Worm (Caenorhabditis elegans): ENCODE results near the gene nhr-221.

The nhr-221 gene

DNA sequence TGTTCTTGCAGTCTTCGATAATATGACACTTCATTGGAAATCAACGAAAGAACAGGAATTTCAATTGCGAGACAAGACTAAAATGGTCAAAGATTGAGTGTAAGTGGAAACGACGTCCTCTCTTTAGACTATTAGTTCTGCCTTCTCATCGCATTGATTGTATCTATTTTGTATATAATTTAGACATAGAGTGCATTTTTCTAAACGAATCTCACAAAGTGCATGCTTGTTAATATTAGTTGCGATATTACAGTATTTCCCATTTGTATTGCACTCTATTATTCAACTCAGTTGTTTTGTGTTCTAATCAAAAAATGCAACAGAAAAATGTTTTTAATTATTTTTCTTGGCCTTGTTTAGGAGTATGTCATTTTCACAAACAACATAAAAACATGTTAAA lies 3.1 kb upstream of the nhr-221 start, which contains the start of gene nhr-93:
nhr-93 (minus strand) TSS at position 101 of the 400 bp plus-strand sequence.
- no peak for TF ChIP-seq ama-1 (optimal IDR thresholded peaks at IDR 0.05)

DNA sequence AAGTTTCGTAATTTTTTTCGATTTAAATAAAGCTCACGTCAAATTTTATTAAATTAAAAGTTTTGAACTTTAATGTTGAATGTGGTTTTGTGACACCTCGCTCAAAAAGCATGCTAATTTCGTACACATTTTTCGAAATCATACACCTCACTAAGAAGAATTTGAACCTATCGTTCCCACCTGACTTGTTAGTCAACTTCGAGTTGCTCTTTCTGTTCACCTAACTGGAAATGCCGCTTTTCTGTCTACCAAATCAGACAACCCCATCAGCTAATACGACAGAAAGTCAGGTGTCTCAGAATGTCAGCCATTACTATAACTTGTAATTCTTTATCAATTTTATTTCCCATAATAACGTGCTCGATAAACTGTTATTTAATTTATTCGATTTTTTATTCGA lies 4.8 kb downstream of the nhr-221 start, which contains the start of gene srbc-66:
srbc-66 (plus strand) TSS at position 301 of the 400 bp plus-strand sequence.
- no peak for TF ChIP-seq sea-1 (GFP tag; conservative IDR thresholded peaks at IDR 0.05)
- no peak for TF ChIP-seq hmbx-1 (tag; optimal IDR thresholded peaks at IDR 0.05)
- no peak for TF ChIP-seq tbx-37 (GFP tag; conservative IDR thresholded peaks at IDR 0.05)
- TF ChIP-seq B0310.2 (tag; optimal IDR thresholded peaks at IDR 0.05) = no peak
- TF ChIP-seq ceh-36 (tag; optimal IDR thresholded peaks at IDR 0.05) = no peak
- TF ChIP-seq ets-7 (tag; optimal IDR thresholded peaks at IDR 0.05) = no peak
- TF ChIP-seq tra-4 (tag; optimal IDR thresholded peaks at IDR 0.05) = no peak
- no peak for TF ChIP-seq aly-1 (tag; optimal IDR thresholded peaks at IDR 0.05)

- TF ChIP-seq F13C5.2 (tag; optimal IDR thresholded peaks at IDR 0.05) = no peak
- no peak for TF ChIP-seq aly-1 (tag; optimal IDR thresholded peaks at IDR 0.05)
Measured at ce11 chrV:3526882-3527281, 8.3 kb downstream of the nhr-221 start, which contains the start of gene str-260. str-260 (plus strand) TSS chrV:3527182.

DNA sequence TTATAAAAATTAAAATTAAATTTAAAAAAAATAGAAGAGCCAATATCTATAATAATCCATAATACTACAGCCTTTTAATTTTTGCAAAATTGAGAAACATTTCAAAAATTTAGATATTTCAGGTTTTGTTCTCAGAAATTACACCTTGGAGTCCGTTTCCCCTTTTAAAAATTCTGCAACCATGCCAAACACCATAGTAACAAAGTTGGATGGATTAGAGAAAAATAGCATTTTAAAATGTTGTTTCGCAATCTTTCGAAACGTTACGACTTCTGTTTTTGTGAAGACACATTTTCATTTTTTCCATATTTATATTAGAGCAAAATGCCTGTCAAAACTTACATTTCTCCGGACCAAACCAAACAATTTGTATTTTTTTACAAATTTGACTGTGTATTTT lies 10.2 kb downstream of the nhr-221 start, which contains the start of gene T24A6.7:
T24A6.7 (plus strand) TSS at position 301 of the 400 bp plus-strand sequence.
- no peak for TF ChIP-seq flt-1 (GFP tag; IDR thresholded peaks at IDR 0.05)
- TF ChIP-seq scrt-1 (GFP tag; IDR thresholded peaks at IDR 0.05) = no peak
- no peak for TF ChIP-seq sea-1 (GFP tag; conservative IDR thresholded peaks at IDR 0.05)
- no peak for TF ChIP-seq ets-7 (tag; optimal IDR thresholded peaks at IDR 0.05)
- no peak for TF ChIP-seq ceh-13 (GFP tag; optimal IDR thresholded peaks at IDR 0.05)
- no peak for TF ChIP-seq hnd-1 (tag; optimal IDR thresholded peaks at IDR 0.05)

DNA sequence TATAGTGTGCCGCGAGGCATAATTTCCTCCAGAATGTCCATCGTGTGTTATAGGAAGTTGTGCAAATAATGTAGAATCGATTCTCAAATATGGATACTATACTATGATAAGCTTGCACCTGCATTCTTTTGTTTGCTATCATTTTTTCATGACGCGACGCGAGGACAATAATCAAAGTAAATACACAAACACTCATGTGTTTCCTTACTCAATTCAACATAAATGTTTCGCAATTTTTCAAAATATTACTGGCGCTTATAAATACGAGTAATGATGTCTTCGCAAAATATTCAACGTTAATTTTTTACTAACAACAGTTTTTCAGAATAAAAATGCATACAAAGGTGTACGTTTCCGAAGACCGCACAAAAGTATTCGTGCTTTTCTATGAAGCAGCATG lies 11.9 kb downstream of the nhr-221 start, which contains the start of gene irg-1:
irg-1 (plus strand) TSS at position 326 of the 400 bp plus-strand sequence.
- no peak for TF ChIP-seq tbx-37 (GFP tag; conservative IDR thresholded peaks at IDR 0.05)
- no peak for TF ChIP-seq hmbx-1 (tag; optimal IDR thresholded peaks at IDR 0.05)
- no peak for TF ChIP-seq hmg-4 (GFP tag; optimal IDR thresholded peaks at IDR 0.05)
- TF ChIP-seq B0310.2 (tag; optimal IDR thresholded peaks at IDR 0.05) = no peak
- TF ChIP-seq aly-1 (tag; optimal IDR thresholded peaks at IDR 0.05) = no peak
- no peak for TF ChIP-seq tbx-11 (GFP tag; IDR thresholded peaks at IDR 0.05)
- TF ChIP-seq F13C5.2 (tag; optimal IDR thresholded peaks at IDR 0.05) = no peak
- TF ChIP-seq ceh-13 (GFP tag; optimal IDR thresholded peaks at IDR 0.05) = no peak
- TF ChIP-seq pes-1 (GFP tag; IDR thresholded peaks at IDR 0.05) = no peak
- TF ChIP-seq flt-1 (GFP tag; IDR thresholded peaks at IDR 0.05) = no peak
- no peak for TF ChIP-seq tra-4 (tag; optimal IDR thresholded peaks at IDR 0.05)
- TF ChIP-seq hnd-1 (tag; optimal IDR thresholded peaks at IDR 0.05) = no peak
- TF ChIP-seq sea-1 (GFP tag; conservative IDR thresholded peaks at IDR 0.05) = no peak
- no peak for TF ChIP-seq scrt-1 (GFP tag; IDR thresholded peaks at IDR 0.05)
- TF ChIP-seq ets-7 (tag; optimal IDR thresholded peaks at IDR 0.05) = no peak
- TF ChIP-seq ceh-36 (tag; optimal IDR thresholded peaks at IDR 0.05) = no peak
- TF ChIP-seq ama-1 (optimal IDR thresholded peaks at IDR 0.05) = no peak

DNA sequence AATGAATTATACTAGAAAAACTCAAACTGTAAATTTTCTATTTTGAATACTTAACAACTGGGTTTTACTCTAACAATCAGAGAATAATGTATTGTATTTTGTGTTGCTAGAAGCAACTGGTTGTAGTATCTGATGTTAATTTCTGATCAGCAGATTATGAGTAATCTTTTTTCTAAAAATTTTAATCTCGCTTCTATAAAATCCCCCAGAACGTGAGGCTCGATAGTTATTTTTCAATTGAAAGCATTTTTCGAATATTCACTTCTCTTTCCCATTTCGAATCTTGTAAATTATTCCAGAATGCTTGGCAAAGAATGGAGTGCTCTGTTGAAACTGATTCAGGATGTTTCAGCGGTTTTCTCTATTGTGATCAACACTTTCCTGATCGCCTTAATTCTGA lies 17.3 kb downstream of the nhr-221 start, which contains the start of gene str-227:
str-227 (plus strand) TSS at position 301 of the 400 bp plus-strand sequence.
- TF ChIP-seq ceh-13 (GFP tag; optimal IDR thresholded peaks at IDR 0.05) (no peak), tbx-37 (GFP tag; conservative IDR thresholded peaks at IDR 0.05) (no peak), ama-1 (optimal IDR thresholded peaks at IDR 0.05) (no peak), ceh-36 (tag; optimal IDR thresholded peaks at IDR 0.05) (no peak), tra-4 (tag; optimal IDR thresholded peaks at IDR 0.05) (no peak), tbx-11 (GFP tag; IDR thresholded peaks at IDR 0.05) (no peak), flt-1 (GFP tag; IDR thresholded peaks at IDR 0.05) (no peak), aly-1 (tag; optimal IDR thresholded peaks at IDR 0.05) (no peak), ets-7 (tag; optimal IDR thresholded peaks at IDR 0.05) (no peak), sea-1 (GFP tag; conservative IDR thresholded peaks at IDR 0.05) (no peak), scrt-1 (GFP tag; IDR thresholded peaks at IDR 0.05) (no peak), hmbx-1 (tag; optimal IDR thresholded peaks at IDR 0.05) (no peak), B0310.2 (tag; optimal IDR thresholded peaks at IDR 0.05) (no peak)

DNA sequence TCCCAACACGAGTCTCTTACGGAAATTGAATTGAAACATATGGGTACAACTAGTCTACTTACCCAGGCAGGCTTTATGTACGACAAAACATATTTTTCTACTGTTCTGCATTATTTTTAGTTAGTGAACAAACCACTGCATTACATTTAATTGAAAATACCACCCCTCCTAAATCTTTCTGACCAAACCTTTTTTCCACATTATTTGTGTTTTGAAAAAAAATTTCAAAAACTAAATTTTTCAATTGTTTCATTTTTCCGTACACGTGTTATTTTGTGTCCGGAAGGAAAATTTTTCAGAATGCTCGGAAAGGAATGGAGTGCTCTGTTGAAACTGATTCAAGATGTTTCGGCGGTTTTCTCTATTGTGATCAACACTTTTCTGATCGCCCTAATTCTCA lies 22.8 kb downstream of the nhr-221 start, which contains the start of gene str-226:
str-226 (plus strand) TSS at position 301 of the 400 bp plus-strand sequence.
- TF ChIP-seq tbx-37 (GFP tag; conservative IDR thresholded peaks at IDR 0.05) (no peak), tbx-11 (GFP tag; IDR thresholded peaks at IDR 0.05) (no peak), tra-4 (tag; optimal IDR thresholded peaks at IDR 0.05) (no peak), aly-1 (tag; optimal IDR thresholded peaks at IDR 0.05) (no peak), ets-7 (tag; optimal IDR thresholded peaks at IDR 0.05) (no peak), scrt-1 (GFP tag; IDR thresholded peaks at IDR 0.05) (no peak), F13C5.2 (tag; optimal IDR thresholded peaks at IDR 0.05) (no peak), hnd-1 (tag; optimal IDR thresholded peaks at IDR 0.05) (no peak), hmg-4 (GFP tag; optimal IDR thresholded peaks at IDR 0.05) (no peak), pes-1 (GFP tag; IDR thresholded peaks at IDR 0.05) (no peak), B0310.2 (tag; optimal IDR thresholded peaks at IDR 0.05) (no peak), sea-1 (GFP tag; conservative IDR thresholded peaks at IDR 0.05) (no peak), hmbx-1 (tag; optimal IDR thresholded peaks at IDR 0.05) (no peak), ceh-36 (tag; optimal IDR thresholded peaks at IDR 0.05) (no peak)

- TF ChIP-seq scrt-1 (GFP tag; IDR thresholded peaks at IDR 0.05) (no peak), sea-1 (GFP tag; conservative IDR thresholded peaks at IDR 0.05) (no peak), B0310.2 (tag; optimal IDR thresholded peaks at IDR 0.05) (no peak), flt-1 (GFP tag; IDR thresholded peaks at IDR 0.05) (no peak), ceh-13 (GFP tag; optimal IDR thresholded peaks at IDR 0.05) (no peak), tra-4 (tag; optimal IDR thresholded peaks at IDR 0.05) (no peak), hmbx-1 (tag; optimal IDR thresholded peaks at IDR 0.05) (no peak), hnd-1 (tag; optimal IDR thresholded peaks at IDR 0.05) (no peak), hmg-4 (GFP tag; optimal IDR thresholded peaks at IDR 0.05) (no peak), ama-1 (optimal IDR thresholded peaks at IDR 0.05) (no peak), tbx-37 (GFP tag; conservative IDR thresholded peaks at IDR 0.05) (no peak), tbx-11 (GFP tag; IDR thresholded peaks at IDR 0.05) (no peak), aly-1 (tag; optimal IDR thresholded peaks at IDR 0.05) (no peak), F13C5.2 (tag; optimal IDR thresholded peaks at IDR 0.05) (no peak), ets-7 (tag; optimal IDR thresholded peaks at IDR 0.05) (no peak), pes-1 (GFP tag; IDR thresholded peaks at IDR 0.05) (no peak)
Measured at ce11 chrV:3509878-3510277, 25.3 kb downstream of the nhr-221 start, which contains the start of gene str-228. str-228 (plus strand) TSS chrV:3510178.

Measured in whole organism, early embryonic.